Fruit fly (Drosophila melanogaster): ENCODE results near the gene CG6184.

- TF ChIP-seq h (optimal IDR thresholded peaks at IDR 0.05) (no peak), Sin3A (optimal IDR thresholded peaks at IDR 0.05) (no peak), Myc (optimal IDR thresholded peaks at IDR 0.05) (no peak), insv (optimal IDR thresholded peaks at IDR 0.05) (no peak), psq (optimal IDR thresholded peaks at IDR 0.05) (no peak)
These were observed 9.3 kb downstream of the CG6184 start, which contains the start of the genes CG6195 and CG31220 for dm6 chr3R:19648289-19648916.

All from Kc167 (cell line).